Worm (Caenorhabditis elegans) whole organism, young adult: Measurements from ENCODE around the gene unc-49.

Experiments used
- B0019.2 ChIP-seq: fragments of 200-800 bp; sonication (Bioruptor generic); conservative IDR thresholded peaks from 2 replicates; pipeline ENCODE4 v1.3.6; 2022; ENCODE audit warnings: missing genetic modification reagents, missing genetic modification characterization, missing compliant biosample characterization
- F33H1.4 ChIP-seq: fragments of 200-800 bp; sonication (Bioruptor generic); IDR thresholded peaks from 2 replicates; pipeline ENCODE4 v1.3.6; 2022; ENCODE audit warnings: missing genetic modification reagents, missing genetic modification characterization, missing compliant biosample characterization
- F49E8.2 ChIP-seq: sonication (generic microtip); optimal IDR thresholded peaks from 3 replicates; lab custom pipeline; 2017; ENCODE audit warnings: missing genetic modification characterization, mild to moderate bottlenecking, missing compliant biosample characterization, antibody characterized with exemption, moderate library complexity; ENCODE audit not compliant: insufficient read depth
- F55B11.4 ChIP-seq: sonication (generic microtip); optimal IDR thresholded peaks from 2 replicates; lab custom pipeline; 2016; ENCODE audit warnings: missing compliant biosample characterization, missing genetic modification characterization, borderline replicate concordance; ENCODE audit not compliant: insufficient read depth
- F57C9.4 ChIP-seq: sonication (generic microtip); optimal IDR thresholded peaks from 2 replicates; lab custom pipeline; 2017; ENCODE audit warnings: mild to moderate bottlenecking, missing genetic modification characterization, missing compliant biosample characterization
- K12H6.12 ChIP-seq: fragments of 200-800 bp; sonication (Bioruptor generic); optimal IDR thresholded peaks from 2 replicates; lab custom pipeline; 2018; ENCODE audit warnings: mild to moderate bottlenecking, missing genetic modification characterization, missing compliant biosample characterization
- Y53G8AR.9 ChIP-seq: fragments of 200-800 bp; sonication (Bioruptor generic); conservative IDR thresholded peaks from 2 replicates; pipeline ENCODE4 v1.3.6; 2022; ENCODE audit warnings: missing genetic modification reagents, missing genetic modification characterization, missing compliant biosample characterization
- Y56A3A.18 ChIP-seq: fragments of 200-800 bp; sonication (Bioruptor generic); IDR thresholded peaks from 2 replicates; pipeline ENCODE4 v1.3.6; 2022; ENCODE audit warnings: missing genetic modification reagents, missing genetic modification characterization, missing compliant biosample characterization
- Y79H2A.3 ChIP-seq: fragments of 200-800 bp; sonication (Bioruptor generic); conservative IDR thresholded peaks from 2 replicates; pipeline ENCODE4 v1.3.6; 2022; ENCODE audit warnings: missing genetic modification reagents, missing genetic modification characterization, missing compliant biosample characterization
- ZK185.1 ChIP-seq: sonication (generic microtip); optimal IDR thresholded peaks from 2 replicates; lab custom pipeline; 2016; ENCODE audit warnings: mild to moderate bottlenecking, missing genetic modification characterization, missing compliant biosample characterization; ENCODE audit not compliant: poor library complexity, severe bottlenecking
- aptf-3 ChIP-seq: fragments of 200-800 bp; sonication (Bioruptor generic); IDR thresholded peaks from 2 replicates; pipeline ENCODE4 v1.3.6; 2022; ENCODE audit warnings: missing genetic modification characterization, missing compliant biosample characterization
- athp-1 ChIP-seq: sonication (generic microtip); optimal IDR thresholded peaks from 2 replicates; lab custom pipeline; 2017; ENCODE audit warnings: mild to moderate bottlenecking, missing genetic modification characterization, missing compliant biosample characterization
- attf-3 ChIP-seq: fragments of 200-800 bp; sonication (Bioruptor generic); conservative IDR thresholded peaks from 2 replicates; pipeline ENCODE4 v1.3.6; 2022; ENCODE audit warnings: missing genetic modification reagents, missing genetic modification characterization, missing compliant biosample characterization
- attf-5 ChIP-seq: fragments of 200-800 bp; sonication (Bioruptor generic); optimal IDR thresholded peaks from 2 replicates; lab custom pipeline; 2018; ENCODE audit warnings: mild to moderate bottlenecking, missing genetic modification characterization, missing compliant biosample characterization
- cebp-2 ChIP-seq: fragments of 200-800 bp; sonication (Bioruptor generic); IDR thresholded peaks from 2 replicates; pipeline ENCODE4 v1.3.6; 2022; ENCODE audit warnings: missing genetic modification characterization, missing compliant biosample characterization
- ceh-100 ChIP-seq: fragments of 200-800 bp; sonication (Bioruptor generic); IDR thresholded peaks from 2 replicates; pipeline ENCODE4 v1.3.6; 2022; ENCODE audit warnings: missing genetic modification reagents, missing genetic modification characterization, missing compliant biosample characterization
- die-1 ChIP-seq: sonication (generic microtip); optimal IDR thresholded peaks from 2 replicates; lab custom pipeline; 2016; ENCODE audit warnings: missing genotype, mild to moderate bottlenecking, missing genetic modification characterization, missing compliant biosample characterization
- dpff-1 ChIP-seq: sonication (generic microtip); optimal IDR thresholded peaks from 2 replicates; lab custom pipeline; 2017; ENCODE audit warnings: mild to moderate bottlenecking, missing genetic modification characterization, missing compliant biosample characterization
- dpl-1 ChIP-seq: fragments of 150-350 bp; optimal IDR thresholded peaks from 2 replicates; lab custom pipeline; 2014; ENCODE audit warnings: missing biosample characterization, missing genetic modification reagents, missing genetic modification characterization
- efl-1 ChIP-seq: fragments of 150-350 bp; optimal IDR thresholded peaks from 2 replicates; lab custom pipeline; 2014; ENCODE audit warnings: missing biosample characterization, missing genetic modification reagents, missing genetic modification characterization
- egl-18 ChIP-seq: fragments of 200-800 bp; sonication (Bioruptor generic); IDR thresholded peaks from 2 replicates; pipeline ENCODE4 v1.3.6; 2022; ENCODE audit warnings: missing genetic modification reagents, missing genetic modification characterization, missing compliant biosample characterization
- egrh-3 ChIP-seq: fragments of 200-800 bp; sonication (Bioruptor generic); IDR thresholded peaks from 2 replicates; pipeline ENCODE4 v1.3.6; 2022; ENCODE audit warnings: missing genetic modification reagents, missing genetic modification characterization, missing compliant biosample characterization
- ets-4 ChIP-seq: fragments of 200-800 bp; sonication (Bioruptor generic); optimal IDR thresholded peaks from 2 replicates; lab custom pipeline; 2018; ENCODE audit warnings: mild to moderate bottlenecking, missing genetic modification characterization, missing compliant biosample characterization
- fkh-3 ChIP-seq: sonication (generic microtip); optimal IDR thresholded peaks from 2 replicates; lab custom pipeline; 2016; ENCODE audit warnings: mild to moderate bottlenecking, missing genetic modification characterization, missing compliant biosample characterization
- hmg-1.2 ChIP-seq: fragments of 200-800 bp; sonication (Bioruptor generic); IDR thresholded peaks from 2 replicates; pipeline ENCODE4 v1.3.6; 2022; ENCODE audit warnings: missing genetic modification reagents, missing genetic modification characterization, missing compliant biosample characterization
- hmg-20 ChIP-seq: fragments of 200-800 bp; sonication (Bioruptor generic); IDR thresholded peaks from 2 replicates; pipeline ENCODE4 v1.3.6; 2022; ENCODE audit warnings: missing genetic modification reagents, missing genetic modification characterization, missing compliant biosample characterization
- hsf-1 ChIP-seq: fragments of 200-800 bp; sonication (Bioruptor generic); IDR thresholded peaks from 2 replicates; pipeline ENCODE4 v1.3.6; 2022; ENCODE audit warnings: missing genetic modification reagents, missing genetic modification characterization, missing compliant biosample characterization
- let-526 ChIP-seq: fragments of 200-800 bp; sonication (Bioruptor generic); IDR thresholded peaks from 2 replicates; pipeline ENCODE4 v1.3.6; 2022; ENCODE audit warnings: missing genetic modification reagents, missing genetic modification characterization, missing compliant biosample characterization
- let-607 ChIP-seq, 2 experiments: fragments of 200-800 bp in 1 of 2; sonication (Bioruptor generic) in 1 of 2; sonication (generic microtip) in 1 of 2; optimal IDR thresholded peaks; 2 replicates each; lab custom pipeline; 2016 to 2018; ENCODE audit warnings: mild to moderate bottlenecking in 2 of 2, missing compliant biosample characterization in 2 of 2, missing genetic modification characterization in 2 of 2, moderate library complexity in 2 of 2, missing genotype in 1 of 2
- lin-40 ChIP-seq: sonication (generic microtip); optimal IDR thresholded peaks from 2 replicates; lab custom pipeline; 2016; ENCODE audit warnings: missing genetic modification characterization, mild to moderate bottlenecking, missing compliant biosample characterization, missing genotype, missing genetic modification reagents
- madf-3 ChIP-seq: fragments of 200-800 bp; sonication (Bioruptor generic); IDR thresholded peaks from 2 replicates; pipeline ENCODE4 v1.3.6; 2022; ENCODE audit warnings: missing genetic modification reagents, missing genetic modification characterization, missing compliant biosample characterization
- madf-6 ChIP-seq: fragments of 200-800 bp; sonication (Bioruptor generic); IDR thresholded peaks from 2 replicates; pipeline ENCODE4 v1.3.6; 2022; ENCODE audit warnings: missing genetic modification reagents, missing genetic modification characterization, missing compliant biosample characterization
- mcd-1 ChIP-seq: fragments of 200-800 bp; sonication (Bioruptor generic); IDR thresholded peaks from 2 replicates; pipeline ENCODE4 v1.3.6; 2022; ENCODE audit warnings: missing genetic modification reagents, missing genetic modification characterization, missing compliant biosample characterization
- mel-28 ChIP-seq: sonication (generic microtip); optimal IDR thresholded peaks from 2 replicates; lab custom pipeline; 2016; ENCODE audit warnings: borderline replicate concordance, mild to moderate bottlenecking, missing genetic modification characterization, missing compliant biosample characterization
- nfya-2 ChIP-seq: fragments of 200-800 bp; sonication (Bioruptor generic); IDR thresholded peaks from 2 replicates; pipeline ENCODE4 v1.3.6; 2022; ENCODE audit warnings: missing genetic modification reagents, missing genetic modification characterization, missing compliant biosample characterization
- nfyb-1 ChIP-seq: fragments of 200-800 bp; sonication (Bioruptor generic); IDR thresholded peaks from 2 replicates; pipeline ENCODE4 v1.3.6; 2022; ENCODE audit warnings: missing genetic modification reagents, missing genetic modification characterization, missing compliant biosample characterization
- nhr-120 ChIP-seq: fragments of 200-800 bp; sonication (Bioruptor generic); IDR thresholded peaks from 2 replicates; pipeline ENCODE4 v1.3.6; 2022; ENCODE audit warnings: missing genetic modification characterization, missing compliant biosample characterization
- nhr-80 ChIP-seq: sonication (generic microtip); optimal IDR thresholded peaks from 2 replicates; lab custom pipeline; 2016; ENCODE audit warnings: missing genetic modification characterization, missing compliant biosample characterization
- snpc-1.3 ChIP-seq: sonication (generic microtip); optimal IDR thresholded peaks from 2 replicates; lab custom pipeline; 2017; ENCODE audit warnings: missing genetic modification characterization, mild to moderate bottlenecking, missing compliant biosample characterization, antibody characterized with exemption, moderate library complexity, missing genotype, missing genetic modification reagents; ENCODE audit not compliant: insufficient read depth
- tlf-1 ChIP-seq: fragments of 200-800 bp; sonication (Bioruptor generic); optimal IDR thresholded peaks from 2 replicates; lab custom pipeline; 2018; ENCODE audit warnings: mild to moderate bottlenecking, missing genetic modification characterization, missing compliant biosample characterization
- unc-130 ChIP-seq: sonication (generic microtip); optimal IDR thresholded peaks from 2 replicates; lab custom pipeline; 2016; ENCODE audit warnings: missing genetic modification reagents, missing genetic modification characterization, missing compliant biosample characterization
- unc-62 ChIP-seq: fragments of 150-350 bp; optimal IDR thresholded peaks from 2 replicates; lab custom pipeline; 2014; ENCODE audit warnings: missing biosample characterization, missing genetic modification reagents, missing genetic modification characterization
- xnd-1 ChIP-seq: sonication (generic microtip); optimal IDR thresholded peaks from 2 replicates; lab custom pipeline; 2016; ENCODE audit warnings: missing genotype, missing genetic modification reagents, missing genetic modification characterization, missing compliant biosample characterization
- zim-3 ChIP-seq: sonication (generic microtip); optimal IDR thresholded peaks from 2 replicates; lab custom pipeline; 2017; ENCODE audit warnings: mild to moderate bottlenecking, missing genetic modification characterization, moderate library complexity, missing compliant biosample characterization
- ztf-25 ChIP-seq: fragments of 200-800 bp; sonication (Bioruptor generic); IDR thresholded peaks from 2 replicates; pipeline ENCODE4 v1.3.6; 2022; ENCODE audit warnings: missing genetic modification reagents, missing genetic modification characterization, missing compliant biosample characterization
- ztf-26 ChIP-seq: sonication (generic microtip); optimal IDR thresholded peaks from 2 replicates; lab custom pipeline; 2017; ENCODE audit warnings: missing genetic modification characterization, missing compliant biosample characterization
- ztf-3 ChIP-seq: fragments of 200-800 bp; sonication (Bioruptor generic); optimal IDR thresholded peaks from 2 replicates; lab custom pipeline; 2018; ENCODE audit warnings: mild to moderate bottlenecking, missing genetic modification characterization, missing compliant biosample characterization

unc-49 gene

DNA sequence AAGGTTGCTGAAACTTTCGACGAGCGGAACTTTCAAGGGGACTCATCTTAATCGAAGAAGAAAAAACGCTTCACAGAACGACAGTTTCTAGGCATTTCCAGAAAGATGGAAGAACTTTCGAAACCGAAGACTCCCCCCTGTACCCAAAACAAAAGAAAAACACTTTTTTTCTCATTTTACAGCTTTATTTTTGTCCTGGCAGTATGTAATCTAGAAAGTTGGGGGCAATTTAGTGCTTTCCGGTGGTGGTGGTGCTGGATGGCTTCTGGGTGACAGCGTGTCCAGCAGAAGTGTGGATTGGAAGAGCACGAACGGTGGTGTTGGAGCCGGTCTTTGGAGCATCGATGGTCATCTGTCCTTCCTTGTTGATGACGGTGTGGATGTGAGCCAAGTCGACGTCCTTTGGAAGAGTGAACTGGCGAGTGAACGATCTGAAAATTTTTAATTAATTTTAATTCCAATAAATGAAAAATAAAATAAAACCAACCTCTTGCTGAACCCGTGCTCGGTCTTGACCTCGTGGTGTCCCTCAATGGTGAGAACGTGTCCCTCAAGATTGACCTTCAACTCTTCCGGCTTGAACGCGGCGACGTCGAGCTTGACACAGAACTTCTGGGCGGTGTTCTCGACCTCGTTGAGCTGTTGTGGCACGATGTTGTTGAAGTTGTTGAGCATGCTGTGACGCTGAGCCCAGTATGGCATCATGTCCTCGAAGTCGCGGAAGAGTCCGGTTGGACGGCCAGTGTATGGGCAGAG lies 14.4 kb upstream of the unc-49 start (continued):
- TF ChIP-seq hmg-1.2 (GFP tag; lab: Robert Waterston, UW) (peak; percentile 46), madf-6 (GFP tag; lab: Robert Waterston, UW) (peak; percentile 83), mcd-1 (peak; percentile 55), nhr-80 (no peak), fkh-3 (tag; lab: Kevin White, UChicago) (no peak), hsf-1 (GFP tag; lab: Robert Waterston, UW) (peak; percentile 95), let-607 (tag; optimal IDR thresholded peaks at IDR 0.05; lab: Kevin White, UChicago) (no peak), B0019.2 (GFP tag; lab: Robert Waterston, UW) (peak; percentile 26), F55B11.4 (tag; lab: Kevin White, UChicago) (no peak), efl-1 (peak; percentile 20), cebp-2 (no peak), hmg-20 (GFP tag; lab: Robert Waterston, UW) (peak; percentile 10; the same call in 1 of the 2 replicates), unc-62 (GFP tag; lab: Kevin White, UChicago) (no peak), dpl-1 (GFP tag; lab: Kevin White, UChicago) (peak; percentile 9), ztf-26 (tag; lab: Kevin White, UChicago) (no peak), snpc-1.3 (peak; percentile 80), Y56A3A.18 (GFP tag; lab: Robert Waterston, UW) (peak; percentile 46; the same call in 1 of the 2 replicates), athp-1 (tag; lab: Kevin White, UChicago) (peak; percentile 58), ztf-25 (peak; percentile 55; the same call in 1 of the 2 replicates), egl-18 (GFP tag; lab: Robert Waterston, UW) (no peak), F57C9.4 (tag; lab: Kevin White, UChicago) (no peak), F33H1.4 (GFP tag; lab: Robert Waterston, UW) (peak; percentile 44), nfyb-1 (GFP tag; lab: Robert Waterston, UW) (no peak), F49E8.2 (tag; lab: Kevin White, UChicago) (peak; percentile 92), madf-3 (peak; percentile 41; the same call in 1 of the 2 replicates), ceh-100 (peak; percentile 40; the same call in 1 of the 2 replicates), Y79H2A.3 (GFP tag; lab: Robert Waterston, UW) (peak; percentile 90), K12H6.12 (tag; lab: Kevin White, UChicago) (no peak), xnd-1 (no peak), lin-40 (no peak), ets-4 (GFP tag; lab: Kevin White, UChicago) (no peak), zim-3 (tag; lab: Kevin White, UChicago) (no peak), ztf-3 (GFP tag; lab: Kevin White, UChicago) (no peak), attf-3 (GFP tag; lab: Robert Waterston, UW) (no peak), tlf-1 (GFP tag; lab: Kevin White, UChicago) (peak; percentile 87), die-1 (peak; percentile 22), attf-5 (GFP tag; lab: Kevin White, UChicago) (peak; percentile 54), dpff-1 (peak; percentile 64), mel-28 (tag; lab: Kevin White, UChicago) (no peak), Y53G8AR.9 (GFP tag; lab: Robert Waterston, UW) (peak; percentile 93), nfya-2 (GFP tag; lab: Robert Waterston, UW) (0 out of 2 replicates have a peak, but pooled peaks have one; percentile 30), nhr-120 (no peak), ZK185.1 (tag; lab: Kevin White, UChicago) (no peak), aptf-3 (peak; percentile 10; the same call in 1 of the 2 replicates), egrh-3 (GFP tag; lab: Robert Waterston, UW) (no peak; the same call in 1 of the 2 replicates), unc-130 (GFP tag; lab: Kevin White, UChicago) (peak; percentile 51), let-526 (GFP tag; lab: Robert Waterston, UW) (no peak)
